Worm (Caenorhabditis elegans) whole organism, L4 larva: ENCODE results near the gene rbm-34.

ENCODE experiments used
- F10B5.3 ChIP-seq: sonication (generic microtip); optimal IDR thresholded peaks from 2 replicates; lab custom pipeline; 2016; ENCODE audit warnings: mild to moderate bottlenecking, missing genetic modification characterization, missing compliant biosample characterization
- F26F4.8 ChIP-seq: fragments of 200-800 bp; sonication (Bioruptor generic); conservative IDR thresholded peaks from 2 replicates; pipeline ENCODE4 v1.3.6; 2022; ENCODE audit warnings: missing genetic modification characterization, missing compliant biosample characterization
- Y48G9A.11 ChIP-seq: fragments of 200-800 bp; sonication (Bioruptor generic); IDR thresholded peaks from 2 replicates; pipeline ENCODE4 v1.3.6; 2022; ENCODE audit warnings: missing genetic modification reagents, missing genetic modification characterization, missing compliant biosample characterization
- Y75B8A.6 ChIP-seq: fragments of 200-800 bp; sonication (Bioruptor generic); IDR thresholded peaks from 2 replicates; pipeline ENCODE4 v1.3.6; 2022; ENCODE audit warnings: missing genetic modification reagents, missing genetic modification characterization, missing compliant biosample characterization
- aha-1 ChIP-seq: fragments of 150-350 bp; peaks from one replicate; lab custom pipeline; 2014; ENCODE audit warnings: missing biosample characterization, missing genetic modification characterization
- ama-1 ChIP-seq: fragments of 150-350 bp; optimal IDR thresholded peaks from 2 replicates; lab custom pipeline; 2014; ENCODE audit warnings: inconsistent platforms, mixed read lengths
- ceh-20 ChIP-seq: fragments of 200-800 bp; sonication (Bioruptor generic); IDR thresholded peaks from 2 replicates; pipeline ENCODE4 v1.3.6; 2022; ENCODE audit warnings: missing genetic modification reagents, missing genetic modification characterization, missing compliant biosample characterization
- ces-1 ChIP-seq: fragments of 150-350 bp; sonication (generic microtip); optimal IDR thresholded peaks from 4 replicates; lab custom pipeline; 2014; ENCODE audit warnings: missing biosample characterization, missing genetic modification reagents, missing genetic modification characterization
- daf-16 ChIP-seq, 3 experiments: sonication (generic microtip); optimal IDR thresholded peaks; 2 replicates each; lab custom pipeline; 2016 to 2017; ENCODE audit warnings: missing genetic modification characterization in 3 of 3, missing genetic modification reagents in 3 of 3, mild to moderate bottlenecking in 2 of 3, missing compliant biosample characterization in 2 of 3, missing biosample characterization in 1 of 3, moderate library complexity in 1 of 3
- dmd-8 ChIP-seq: fragments of 200-800 bp; sonication (Bioruptor generic); IDR thresholded peaks from 2 replicates; pipeline ENCODE4 v1.3.6; 2022; ENCODE audit warnings: missing genetic modification characterization, missing compliant biosample characterization
- dpl-1 ChIP-seq: fragments of 150-350 bp; optimal IDR thresholded peaks from 2 replicates; lab custom pipeline; 2014; ENCODE audit warnings: missing biosample characterization, missing genetic modification reagents, missing genetic modification characterization
- dve-1 ChIP-seq: sonication (generic microtip); optimal IDR thresholded peaks from 2 replicates; lab custom pipeline; 2017; ENCODE audit warnings: antibody characterized with exemption, mild to moderate bottlenecking, missing genetic modification characterization, missing compliant biosample characterization; ENCODE audit not compliant: insufficient read depth
- fkh-10 ChIP-seq: fragments of 150-350 bp; optimal IDR thresholded peaks from 2 replicates; lab custom pipeline; 2014; ENCODE audit warnings: missing biosample characterization, missing genetic modification reagents, missing genetic modification characterization
- hif-1 ChIP-seq, 2 experiments: sonication (generic microtip); optimal IDR thresholded peaks; 2 replicates each; lab custom pipeline; 2016 to 2017; ENCODE audit warnings: missing compliant biosample characterization in 2 of 2, missing genetic modification characterization in 2 of 2, missing genetic modification reagents in 2 of 2, missing genotype in 2 of 2, mild to moderate bottlenecking in 1 of 2
- hlh-30 ChIP-seq: sonication (generic microtip); optimal IDR thresholded peaks from 2 replicates; lab custom pipeline; 2017; ENCODE audit warnings: antibody characterized with exemption, mild to moderate bottlenecking, missing genetic modification characterization, missing compliant biosample characterization; ENCODE audit not compliant: insufficient read depth
- hmg-1.1 ChIP-seq: fragments of 200-800 bp; sonication (Bioruptor generic); IDR thresholded peaks from 2 replicates; pipeline ENCODE4 v1.3.6; 2022; ENCODE audit warnings: missing genetic modification reagents, missing genetic modification characterization, missing compliant biosample characterization
- lin-15B ChIP-seq: fragments of 150-350 bp; sonication (generic microtip); optimal IDR thresholded peaks from 3 replicates; lab custom pipeline; 2014; ENCODE audit warnings: missing biosample characterization, missing genetic modification characterization
- lin-38 ChIP-seq: fragments of 200-800 bp; sonication (Bioruptor generic); IDR thresholded peaks from 2 replicates; pipeline ENCODE4 v1.3.6; 2022; ENCODE audit warnings: missing genetic modification reagents, missing genetic modification characterization, missing compliant biosample characterization
- lsy-2 ChIP-seq, 2 experiments: fragments of 150-350 bp in 1 of 2; sonication (generic microtip) in 1 of 2; optimal IDR thresholded peaks; 2 replicates each; lab custom pipeline; 2014 to 2017; ENCODE audit warnings: missing biosample characterization in 2 of 2, missing genetic modification characterization in 2 of 2
- madf-9 ChIP-seq: fragments of 200-800 bp; sonication (Bioruptor generic); conservative IDR thresholded peaks from 2 replicates; pipeline ENCODE4 v1.3.6; 2022; ENCODE audit warnings: missing genetic modification reagents, missing genetic modification characterization, missing compliant biosample characterization
- mdl-1 ChIP-seq, 2 experiments: fragments of 150-350 bp in 1 of 2; sonication (generic microtip) in 1 of 2; optimal IDR thresholded peaks; 2 replicates each; lab custom pipeline; 2014 to 2017; ENCODE audit warnings: missing biosample characterization in 2 of 2, missing genetic modification characterization in 2 of 2
- mep-1 ChIP-seq: fragments of 150-350 bp; sonication (generic microtip); optimal IDR thresholded peaks from 3 replicates; lab custom pipeline; 2014; ENCODE audit warnings: missing biosample characterization, missing genetic modification characterization
- mes-2 ChIP-seq: sonication (generic microtip); optimal IDR thresholded peaks from 2 replicates; lab custom pipeline; 2016; ENCODE audit warnings: missing genotype, mild to moderate bottlenecking, missing genetic modification characterization, missing compliant biosample characterization; ENCODE audit not compliant: poor library complexity, severe bottlenecking
- mxl-2 ChIP-seq: fragments of 200-800 bp; sonication (Bioruptor generic); conservative IDR thresholded peaks from 2 replicates; pipeline ENCODE4 v1.3.6; 2022; ENCODE audit warnings: missing genetic modification reagents, missing genetic modification characterization, missing compliant biosample characterization
- mxl-3 ChIP-seq: fragments of 200-800 bp; sonication (Bioruptor generic); optimal IDR thresholded peaks from 2 replicates; lab custom pipeline; 2018; ENCODE audit warnings: mild to moderate bottlenecking, missing genetic modification characterization, missing compliant biosample characterization
- nhr-28 ChIP-seq: fragments of 150-350 bp; optimal IDR thresholded peaks from 2 replicates; lab custom pipeline; 2014; ENCODE audit warnings: missing biosample characterization, missing genetic modification characterization
- nhr-41 ChIP-seq: fragments of 200-800 bp; sonication (Bioruptor generic); IDR thresholded peaks from 2 replicates; pipeline ENCODE4 v1.3.6; 2022; ENCODE audit warnings: missing genetic modification reagents, missing genetic modification characterization, missing compliant biosample characterization
- nhr-48 ChIP-seq: sonication (generic microtip); optimal IDR thresholded peaks from 2 replicates; lab custom pipeline; 2016; ENCODE audit warnings: mild to moderate bottlenecking, missing genetic modification characterization, missing compliant biosample characterization
- nhr-6 ChIP-seq: fragments of 150-350 bp; optimal IDR thresholded peaks from 2 replicates; lab custom pipeline; 2014; ENCODE audit warnings: missing biosample characterization, missing genetic modification characterization
- pha-4 ChIP-seq, 2 experiments: fragments of 150-350 bp in 1 of 2; fragments of 200-800 bp in 1 of 2; sonication (Bioruptor generic) in 1 of 2; IDR thresholded peaks in 1 of 2; optimal IDR thresholded peaks in 1 of 2; 2 replicates each; pipeline versions ENCODE4 v1.3.6 to Lab custom; 2014 to 2022; ENCODE audit warnings: missing genetic modification characterization in 2 of 2, missing genetic modification reagents in 2 of 2, missing biosample characterization in 1 of 2, missing compliant biosample characterization in 1 of 2
- rbr-2 ChIP-seq: sonication (generic microtip); optimal IDR thresholded peaks from 2 replicates; lab custom pipeline; 2016; ENCODE audit warnings: missing genotype, missing genetic modification characterization, missing compliant biosample characterization
- spr-1 ChIP-seq: sonication (generic microtip); optimal IDR thresholded peaks from 2 replicates; lab custom pipeline; 2016; ENCODE audit warnings: mild to moderate bottlenecking, missing genetic modification characterization, missing compliant biosample characterization
- unc-130 ChIP-seq: sonication (generic microtip); optimal IDR thresholded peaks from 2 replicates; lab custom pipeline; 2016; ENCODE audit warnings: missing genetic modification reagents, missing genetic modification characterization, missing compliant biosample characterization
- ztf-11 ChIP-seq: fragments of 150-350 bp; optimal IDR thresholded peaks from 2 replicates; lab custom pipeline; 2014; ENCODE audit warnings: missing biosample characterization, missing genetic modification characterization

rbm-34 gene

DNA sequence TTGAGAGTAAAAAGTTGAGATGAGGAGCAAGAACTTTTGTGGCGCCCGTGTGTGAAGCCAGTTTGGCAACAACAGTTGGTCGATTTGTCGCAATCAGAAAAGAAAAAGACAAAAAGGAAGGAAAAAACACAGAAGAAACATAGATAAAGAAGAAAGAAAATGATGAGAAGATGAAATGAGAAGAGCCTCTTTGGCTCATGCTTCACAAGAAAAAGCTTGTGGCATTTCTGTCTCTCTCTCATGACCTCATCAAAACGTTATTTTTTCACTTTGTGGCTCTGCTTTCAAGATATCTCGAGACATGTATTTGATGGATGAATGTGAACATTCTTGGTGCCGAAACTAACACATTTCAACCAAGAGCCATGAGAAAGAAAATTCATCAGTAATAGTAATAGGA is 27.8 kb downstream of the rbm-34 start (continued):
- TF ChIP-seq hif-1 (tag; optimal IDR thresholded peaks at IDR 0.05; lab: Kevin White, UChicago) = no peak

- TF ChIP-seq F26F4.8 (GFP tag; lab: Robert Waterston, UW) = no peak
- TF ChIP-seq F10B5.3 (tag; lab: Kevin White, UChicago) = no peak
- TF ChIP-seq madf-9 (GFP tag; lab: Robert Waterston, UW) = no peak
- TF ChIP-seq lsy-2 (tag; optimal IDR thresholded peaks at IDR 0.05; lab: Kevin White, UChicago) = peak in 1 of 2 experiments; percentile 32
- peak; percentile 50 for TF ChIP-seq fkh-10 (GFP tag; lab: Kevin White, UChicago)
- TF ChIP-seq nhr-41 (GFP tag; lab: Robert Waterston, UW) = no peak
- no peak for TF ChIP-seq Y48G9A.11 (GFP tag; lab: Robert Waterston, UW)
- TF ChIP-seq ztf-11 = no peak
- TF ChIP-seq mxl-3 = no peak
- no peak for TF ChIP-seq mxl-2 (GFP tag; lab: Robert Waterston, UW)
- peak; percentile 28 for TF ChIP-seq ces-1
- peak; percentile 6 for TF ChIP-seq rbr-2 (tag; lab: Kevin White, UChicago)
- peak; percentile 34 for TF ChIP-seq hlh-30 (tag; lab: Kevin White, UChicago)
- TF ChIP-seq mdl-1 (tag; optimal IDR thresholded peaks at IDR 0.05; lab: Kevin White, UChicago) = peak in 1 of 2 experiments; percentile 24
- peak; percentile 17 for TF ChIP-seq mep-1 (tag; lab: Kevin White, UChicago)
- TF ChIP-seq ama-1 (lab: Kevin White, UChicago) = peak; percentile 29
- TF ChIP-seq, all 104 proteins: peak for 8
Measured at ce11 chrIV:12114498-12114897, 29.3 kb downstream of the rbm-34 start.

- TF ChIP-seq ceh-20 = no peak
- peak; percentile 79 for TF ChIP-seq aha-1 (tag; lab: Kevin White, UChicago)
- no peak for TF ChIP-seq ztf-11
- TF ChIP-seq dmd-8 (GFP tag; lab: Robert Waterston, UW) = no peak
- no peak for TF ChIP-seq daf-16 (GFP tag; optimal IDR thresholded peaks at IDR 0.05; lab: Kevin White, UChicago)
- no peak for TF ChIP-seq daf-16 (tag; optimal IDR thresholded peaks at IDR 0.05; lab: Kevin White, UChicago)
Measured at ce11 chrIV:12120536-12120935, 35.3 kb downstream of the rbm-34 start.

DNA sequence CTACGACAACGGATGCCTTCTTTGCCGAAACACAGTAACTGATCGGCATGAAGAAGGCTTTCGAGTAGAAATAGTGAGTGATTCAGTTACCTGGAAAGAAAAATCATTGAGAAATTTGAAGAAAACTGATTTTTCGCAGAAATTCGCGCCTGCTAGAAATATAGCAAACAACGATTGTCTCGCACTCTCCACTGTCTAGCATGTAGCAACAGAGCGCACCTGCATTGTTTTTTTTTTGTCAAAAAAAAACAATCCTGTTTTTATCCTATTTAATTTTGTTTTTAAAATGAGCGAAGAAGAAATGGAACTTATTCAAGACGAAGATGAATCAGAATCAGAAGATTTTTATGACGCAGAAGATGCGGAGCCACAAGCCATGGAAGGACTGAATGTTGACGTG is 35.9 kb downstream of the rbm-34 start, which contains the start of the genes ddb-1 and M18.6:
ddb-1 (minus strand) TSS at position 90 of the 400 bp plus-strand sequence.
M18.6 (plus strand) TSS at position 235 of the 400 bp plus-strand sequence.
- TF ChIP-seq lin-15B (tag; lab: Kevin White, UChicago) (no peak), daf-16 (GFP tag; optimal IDR thresholded peaks at IDR 0.05; lab: Kevin White, UChicago) (no peak), daf-16 (tag; optimal IDR thresholded peaks at IDR 0.05; lab: Kevin White, UChicago) (peak; percentile 41), nhr-6 (tag; lab: Kevin White, UChicago) (peak; percentile 50), nhr-48 (tag; lab: Kevin White, UChicago) (no peak), Y75B8A.6 (no peak), mep-1 (tag; lab: Kevin White, UChicago) (peak; percentile 22), unc-130 (GFP tag; lab: Kevin White, UChicago) (peak; percentile 70), dpl-1 (GFP tag; lab: Kevin White, UChicago) (peak; percentile 24), hmg-1.1 (GFP tag; lab: Robert Waterston, UW) (0 out of 2 replicates have a peak, but pooled peaks have one; percentile 15), pha-4 (GFP tag; IDR thresholded peaks at IDR 0.05; lab: Robert Waterston, UW) (no peak), pha-4 (tag; optimal IDR thresholded peaks at IDR 0.05; lab: Kevin White, UChicago) (peak; percentile 19), fkh-10 (GFP tag; lab: Kevin White, UChicago) (no peak), dve-1 (tag; lab: Kevin White, UChicago) (peak; percentile 26), lin-38 (peak; percentile 93), lsy-2 (tag; optimal IDR thresholded peaks at IDR 0.05; lab: Kevin White, UChicago) (peak in 1 of 2 experiments; percentile 56), nhr-28 (tag; lab: Kevin White, UChicago) (peak; percentile 25), spr-1 (tag; lab: Kevin White, UChicago) (no peak), hlh-30 (tag; lab: Kevin White, UChicago) (peak; percentile 3), mes-2 (tag; lab: Kevin White, UChicago) (peak; percentile 48)
